Fruit fly (Drosophila melanogaster) S2 (cell line): ENCODE results near the gene Sh.

Experiments used
- CG8478 ChIP-seq: fragments of >200 bp; optimal IDR thresholded peaks from 2 replicates; lab custom pipeline; 2018
- CTCF ChIP-seq, 2 experiments: fragments of >200 bp; optimal IDR thresholded peaks; 2 replicates each; lab custom pipeline; 2018

Gene Sh

DNA sequence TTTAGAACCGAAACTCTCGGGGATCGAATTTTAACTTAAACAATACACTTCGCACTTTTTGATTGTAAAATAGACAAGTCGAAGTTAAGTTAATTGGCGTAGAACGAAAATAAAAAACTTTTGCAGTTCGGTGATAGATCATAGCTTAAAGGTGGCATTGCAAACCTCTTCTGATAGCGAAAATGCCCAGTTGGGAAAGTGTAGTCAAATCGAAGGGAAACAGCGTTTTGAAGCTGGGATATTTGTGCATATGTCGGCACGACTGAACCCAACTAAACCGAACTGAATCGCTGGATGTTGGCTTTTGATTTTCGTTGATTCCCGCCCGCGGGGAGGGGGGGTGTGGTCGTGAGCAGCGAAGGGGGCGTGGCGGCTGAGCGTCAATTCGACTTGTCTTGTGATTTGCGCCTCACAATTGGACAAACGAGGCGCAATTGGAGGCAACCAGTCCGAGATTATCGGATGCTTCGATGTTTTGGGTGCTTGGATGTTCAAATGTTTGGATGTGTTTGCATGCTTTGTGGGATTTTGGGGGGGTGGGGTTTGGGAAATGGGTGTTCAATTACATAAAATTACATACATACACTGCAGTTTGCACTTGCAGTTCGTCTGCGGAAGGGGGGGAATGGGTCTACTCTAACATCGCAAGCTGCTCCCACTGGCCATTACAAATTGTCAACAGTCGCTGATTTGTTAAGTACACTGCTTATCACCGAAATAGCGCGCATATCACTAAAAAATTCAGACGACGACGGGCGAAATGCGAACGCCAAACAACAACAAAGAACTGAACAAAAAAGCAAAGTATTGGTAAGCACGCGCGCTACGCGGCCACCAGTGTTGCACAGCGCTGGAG, 21.8 kb upstream of the Sh start:
- no peak for TF ChIP-seq CTCF (optimal IDR thresholded peaks at IDR 0.05; lab: Kevin White, UChicago)
- no peak for TF ChIP-seq CG8478 (lab: Kevin White, UChicago)

DNA sequence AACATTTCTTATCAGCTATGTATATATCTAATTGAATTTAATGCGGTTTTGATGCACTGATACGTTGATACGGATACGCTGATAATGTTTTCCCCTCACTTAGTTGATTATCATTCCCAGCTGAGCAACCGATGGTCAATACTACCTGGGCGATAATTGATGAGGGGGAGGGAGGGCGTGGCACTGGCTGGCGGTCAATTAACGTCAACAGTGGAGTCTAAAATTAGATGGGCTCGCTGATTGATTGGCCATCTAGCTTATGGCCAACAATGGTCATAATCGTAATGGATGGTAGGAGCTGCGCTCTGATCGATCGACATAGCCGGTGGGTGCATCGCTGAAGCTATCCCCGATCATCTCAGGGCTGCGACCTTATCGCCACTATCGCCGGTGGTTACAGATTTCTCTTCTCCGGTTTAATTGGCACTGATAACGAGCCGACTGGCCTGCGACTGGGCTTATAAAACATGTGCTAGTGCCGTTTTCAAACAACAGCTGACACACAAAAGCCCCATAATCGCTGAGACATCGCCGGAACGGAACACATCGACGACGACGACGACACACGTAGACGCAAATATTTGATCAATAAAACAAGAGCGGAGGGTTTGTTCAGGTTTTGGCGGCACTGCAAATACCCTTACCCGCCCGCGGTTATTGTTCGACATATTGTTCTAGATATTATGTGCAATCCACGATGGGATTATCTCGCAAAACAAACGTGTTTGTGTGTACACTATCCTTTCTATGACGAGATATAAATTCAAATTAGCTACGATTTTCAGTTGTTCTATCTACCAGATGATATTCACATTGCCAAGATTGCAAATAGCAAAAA, 20.7 kb upstream of the Sh start:
- TF ChIP-seq CTCF (optimal IDR thresholded peaks at IDR 0.05; lab: Kevin White, UChicago), result no peak
- no peak for TF ChIP-seq CG8478 (lab: Kevin White, UChicago)

DNA sequence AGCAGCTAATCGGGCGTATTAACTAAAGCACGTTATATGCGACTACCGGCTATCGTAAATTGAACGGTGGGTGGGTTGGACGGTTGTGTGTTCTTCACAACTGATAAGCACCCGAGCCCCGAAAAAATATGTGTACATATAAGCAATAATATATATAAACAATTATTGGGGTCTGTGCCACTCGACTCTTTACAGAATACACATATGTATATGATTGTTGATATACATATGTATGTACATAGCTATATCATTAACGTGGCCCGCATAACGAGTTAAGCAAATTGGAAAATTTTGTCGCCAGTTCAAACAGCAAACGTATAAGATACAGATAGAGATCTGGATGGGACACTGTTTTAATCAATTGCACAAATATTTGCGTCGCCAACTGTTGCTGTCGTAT, 19.6 kb upstream of the Sh start:
- TF ChIP-seq CTCF (optimal IDR thresholded peaks at IDR 0.05; lab: Kevin White, UChicago) (no peak), CG8478 (lab: Kevin White, UChicago) (no peak)

DNA sequence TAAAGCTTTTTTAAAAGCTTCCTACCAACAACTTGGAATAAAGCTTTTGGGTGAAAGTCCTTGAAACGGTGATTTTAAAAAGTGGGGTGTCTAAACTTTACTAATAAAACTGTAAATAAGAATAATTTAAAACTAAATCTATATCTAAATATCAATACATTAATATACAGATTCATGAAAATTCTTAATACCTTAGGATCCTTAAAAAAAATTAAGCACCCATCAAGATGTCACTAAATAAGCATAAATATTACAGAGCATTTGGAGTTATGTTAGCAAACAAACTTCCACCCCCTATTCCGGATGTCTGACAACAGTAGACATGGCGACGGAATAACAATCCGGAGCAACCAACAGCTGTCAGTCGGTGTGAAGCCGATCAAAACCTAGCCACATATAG, 1.1 kb upstream of the Sh start, which contains the start of gene Dhc16F:
Gene Dhc16F (plus strand): TSS at position 301 of the 400 bp plus-strand sequence.
- TF ChIP-seq CTCF (optimal IDR thresholded peaks at IDR 0.05; lab: Kevin White, UChicago) (no peak), CG8478 (lab: Kevin White, UChicago) (no peak)

DNA sequence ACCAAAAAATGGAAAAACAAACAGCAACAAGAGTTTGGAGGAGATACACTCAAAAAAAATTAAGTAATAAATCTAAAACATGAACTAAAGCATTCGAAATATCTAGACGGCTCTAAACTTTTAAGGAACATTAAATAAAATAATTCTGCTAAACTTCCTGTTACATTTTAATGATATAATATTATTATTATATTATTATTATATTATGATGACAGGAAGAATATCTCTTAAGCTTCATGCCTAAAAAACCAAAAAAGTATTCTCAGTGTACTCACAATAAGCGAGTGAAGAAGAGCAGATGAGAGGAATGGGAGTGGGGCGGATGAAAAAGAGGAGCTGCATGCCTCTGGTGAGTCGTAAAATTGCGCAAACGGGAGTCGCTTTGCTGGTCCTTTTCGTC, 4.9 kb downstream of the Sh start:
- TF ChIP-seq CG8478 (lab: Kevin White, UChicago) (no peak), CTCF (optimal IDR thresholded peaks at IDR 0.05; lab: Kevin White, UChicago) (no peak)

DNA sequence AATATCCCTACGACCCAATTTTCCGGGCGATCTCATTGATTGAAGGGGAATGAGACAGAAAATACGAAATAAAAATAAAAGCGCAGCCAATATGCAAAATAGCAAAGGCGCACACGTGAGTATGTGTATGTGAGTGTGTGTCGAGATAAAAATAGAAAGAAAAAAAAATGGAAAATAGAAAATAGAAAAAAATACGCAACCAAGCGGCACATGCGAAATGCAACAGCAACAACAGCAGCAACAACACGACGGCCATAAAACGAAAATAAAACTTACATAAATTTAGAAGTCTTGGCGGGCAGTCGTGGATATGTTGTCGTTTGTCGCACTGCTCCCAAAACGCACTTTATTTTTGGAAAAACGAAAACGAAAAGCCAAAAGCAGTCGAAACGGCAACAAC, 5.8 kb downstream of the Sh start:
- no peak for TF ChIP-seq CTCF (optimal IDR thresholded peaks at IDR 0.05; lab: Kevin White, UChicago)

DNA sequence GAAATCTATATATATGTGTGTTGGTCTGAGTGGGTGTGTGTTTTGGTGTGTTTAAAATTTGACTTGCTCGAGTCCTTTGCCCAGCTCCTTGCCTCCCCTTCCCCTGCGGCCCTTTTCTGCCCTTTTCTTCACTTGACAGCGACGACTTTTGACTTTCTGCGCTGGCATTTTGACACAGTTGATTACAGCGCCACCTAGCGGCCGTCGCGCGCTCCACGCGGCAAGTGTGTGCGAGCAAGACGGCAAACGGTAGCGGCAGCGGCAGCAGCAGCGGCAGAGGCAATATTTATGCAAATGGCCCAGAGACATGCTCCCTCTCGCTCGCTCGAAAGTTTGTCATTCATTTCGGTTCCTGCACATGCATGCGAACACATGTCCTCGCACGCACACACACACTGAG, 10.9 kb downstream of the Sh start:
- TF ChIP-seq CTCF (optimal IDR thresholded peaks at IDR 0.05; lab: Kevin White, UChicago) (peak; percentile 79 to 84), CG8478 (lab: Kevin White, UChicago) (no peak)

DNA sequence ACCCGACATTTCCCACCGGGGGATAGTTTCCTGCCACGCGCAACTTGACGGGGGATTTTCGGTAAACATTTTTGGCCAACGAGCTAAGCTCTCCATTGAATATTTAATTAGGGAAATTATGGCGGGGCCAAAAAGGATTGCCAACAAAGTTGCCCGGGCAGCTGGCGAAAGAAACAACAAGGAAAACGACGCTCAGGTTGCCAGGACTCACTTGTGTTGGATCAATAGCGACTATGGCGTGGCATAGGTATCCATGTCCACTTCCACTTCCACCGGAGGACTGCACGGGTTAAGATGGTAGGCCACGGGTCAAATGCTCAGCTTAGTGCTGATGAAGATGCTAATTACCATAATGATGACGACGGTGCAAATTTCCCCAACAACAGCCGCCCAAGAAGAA, 19.4 kb downstream of the Sh start, which contains the start of gene CG15373:
Gene CG15373 (plus strand): TSS at position 301 of the 400 bp plus-strand sequence.
- TF ChIP-seq CTCF (optimal IDR thresholded peaks at IDR 0.05; lab: Kevin White, UChicago) (no peak), CG8478 (lab: Kevin White, UChicago) (no peak)

DNA sequence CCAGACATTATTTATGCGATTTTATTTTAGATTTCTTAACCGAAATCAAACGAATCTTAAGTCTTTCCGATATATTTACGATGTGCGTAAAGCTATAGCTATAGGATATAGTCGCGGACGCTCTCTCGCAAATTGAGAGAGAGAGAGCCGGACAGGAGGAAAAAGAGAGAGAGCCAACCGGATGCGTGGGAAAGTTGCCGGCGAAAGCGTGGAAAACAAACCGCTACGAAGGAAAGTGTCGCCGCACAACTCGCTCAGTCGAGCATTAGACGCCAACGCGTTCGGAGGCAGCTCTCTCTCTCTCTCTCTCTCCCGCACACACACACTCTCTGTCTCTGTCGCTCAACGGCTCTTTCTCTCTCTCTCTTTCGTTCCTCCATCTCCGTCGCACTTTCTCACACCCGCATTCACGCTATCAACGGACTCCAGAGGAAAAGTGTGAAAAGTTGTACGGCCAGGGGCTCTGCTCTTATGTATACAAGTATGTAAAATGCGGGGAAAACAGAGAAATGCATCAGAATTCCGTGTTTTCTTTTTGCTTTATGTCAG, 39.4 kb downstream of the Sh start, which contains the start of gene CG6867:
Gene CG6867 (plus strand): TSS at position 256 of the 549 bp plus-strand sequence.
- TF ChIP-seq CG8478 (lab: Kevin White, UChicago), result no peak
- TF ChIP-seq CTCF (optimal IDR thresholded peaks at IDR 0.05; lab: Kevin White, UChicago), result no peak

DNA sequence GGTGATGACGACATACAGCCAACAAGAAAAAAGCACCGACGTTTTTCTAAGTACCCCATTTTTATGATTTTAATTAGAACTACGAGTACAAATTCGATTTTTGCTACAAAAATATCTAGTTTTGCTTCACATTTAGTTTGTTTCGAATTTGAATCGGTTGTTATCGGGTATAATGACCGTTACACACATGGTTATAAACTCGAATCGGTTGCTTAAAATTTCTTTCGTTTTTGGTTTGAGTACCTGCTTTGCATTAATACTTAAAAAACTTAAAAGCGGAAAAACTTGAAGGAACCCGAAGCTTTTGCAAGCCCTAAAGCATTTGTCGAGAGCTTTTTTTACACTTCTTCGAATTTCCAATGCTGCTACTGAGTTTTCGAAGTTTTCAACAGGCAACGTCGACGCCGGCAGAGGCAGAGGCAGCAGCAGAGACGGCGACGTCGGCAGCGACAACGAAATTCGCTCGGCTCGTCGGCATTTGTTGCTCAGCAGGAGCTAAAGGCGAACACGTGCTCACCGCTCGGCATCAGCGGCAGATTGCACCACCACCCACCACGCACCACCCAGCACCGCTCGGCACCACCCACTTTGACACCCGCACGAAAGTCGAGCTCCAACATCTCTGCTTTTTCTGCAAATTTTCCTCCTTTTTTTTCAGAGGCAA, 44.5 kb downstream of the Sh start:
- TF ChIP-seq CTCF (optimal IDR thresholded peaks at IDR 0.05; lab: Kevin White, UChicago) (no peak), CG8478 (lab: Kevin White, UChicago) (no peak)

DNA sequence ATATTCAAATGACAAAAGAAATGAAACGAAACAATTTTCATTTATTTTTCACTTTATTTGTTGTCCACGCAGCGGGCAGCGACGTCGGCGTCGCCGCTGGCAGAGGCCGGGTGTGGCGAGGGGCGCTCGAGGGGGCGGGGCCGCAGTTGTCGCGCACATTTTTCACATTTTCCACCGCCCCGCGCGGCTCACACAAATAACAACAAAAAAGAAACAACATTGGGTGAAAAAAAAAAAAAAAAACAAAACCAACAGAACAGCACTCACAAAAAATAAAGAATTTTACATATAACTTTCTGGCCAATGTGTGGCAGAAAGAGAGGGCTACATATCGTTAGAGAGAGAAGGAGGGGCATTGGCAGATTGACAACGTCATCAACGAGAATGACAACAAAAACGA, 48.4 kb downstream of the Sh start:
- no peak for TF ChIP-seq CG8478 (lab: Kevin White, UChicago)
- TF ChIP-seq CTCF (optimal IDR thresholded peaks at IDR 0.05; lab: Kevin White, UChicago), result no peak

DNA sequence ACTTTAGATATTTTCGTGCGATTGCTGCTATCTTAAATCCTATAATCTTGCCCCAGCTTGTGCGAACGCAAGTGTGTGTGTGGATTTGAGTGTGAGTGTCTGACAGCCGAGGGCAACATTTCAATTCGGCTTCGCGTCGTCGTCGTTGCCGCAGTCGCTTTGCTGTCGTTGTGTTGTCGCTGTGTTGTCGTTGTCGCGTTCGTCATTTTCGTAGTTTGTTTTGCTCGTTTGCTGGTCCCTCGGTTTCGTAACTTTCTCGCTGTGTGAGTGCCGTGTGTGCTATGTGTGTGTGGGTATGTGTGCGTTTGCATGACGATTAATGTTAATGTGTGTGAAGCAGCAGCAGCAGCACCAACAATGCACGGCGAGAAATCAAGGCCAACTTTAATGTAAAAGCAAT, 53.6 kb downstream of the Sh start:
- TF ChIP-seq CTCF (optimal IDR thresholded peaks at IDR 0.05; lab: Kevin White, UChicago), result no peak
- TF ChIP-seq CG8478 (lab: Kevin White, UChicago), result no peak

DNA sequence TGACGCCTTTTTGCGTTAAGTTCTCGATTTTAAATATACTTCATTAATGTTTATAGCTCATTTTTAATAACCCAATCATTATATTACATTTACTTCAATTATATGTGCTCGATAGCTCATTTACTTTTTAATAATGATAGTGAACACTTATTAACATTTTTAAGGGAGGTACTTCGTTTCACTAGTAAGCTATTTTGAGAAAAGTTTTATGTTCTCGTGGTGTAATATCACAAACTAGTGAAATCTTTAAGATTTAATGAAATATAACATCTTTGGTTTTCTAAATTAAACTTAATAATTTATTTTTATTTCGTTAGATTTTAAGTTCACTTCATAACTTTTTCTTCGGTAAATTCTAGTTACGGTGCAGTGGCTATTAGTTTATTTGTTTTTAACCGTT, 55.5 kb downstream of the Sh start, which contains the start of gene CG12672:
Gene CG12672 (minus strand): TSS at position 101 of the 400 bp plus-strand sequence.
- TF ChIP-seq CG8478 (lab: Kevin White, UChicago) (no peak), CTCF (optimal IDR thresholded peaks at IDR 0.05; lab: Kevin White, UChicago) (no peak)
